Worm (Caenorhabditis elegans) whole organism, midembryonic: ENCODE results near the gene srw-36.

Source experiments
- cog-1 ChIP-seq: sonication (generic microtip); optimal IDR thresholded peaks from 2 replicates; lab custom pipeline; 2016; ENCODE audit warnings: missing genetic modification characterization, missing compliant biosample characterization
- flt-1 ChIP-seq: fragments of 200-800 bp; sonication (Bioruptor generic); IDR thresholded peaks from 2 replicates; pipeline ENCODE4 v1.3.6; 2022; ENCODE audit warnings: missing genetic modification characterization, missing compliant biosample characterization
- klf-2 ChIP-seq: fragments of 200-800 bp; sonication (Bioruptor generic); conservative IDR thresholded peaks from 2 replicates; pipeline ENCODE4 v1.3.6; 2022; ENCODE audit warnings: missing genetic modification reagents, missing genetic modification characterization, missing compliant biosample characterization
- med-1 ChIP-seq: sonication (generic microtip); optimal IDR thresholded peaks from 2 replicates; lab custom pipeline; 2017; ENCODE audit warnings: missing genetic modification characterization, mild to moderate bottlenecking, missing compliant biosample characterization, antibody characterized with exemption, missing genetic modification reagents; ENCODE audit not compliant: insufficient read depth
- ref-1 ChIP-seq: fragments of 200-800 bp; sonication (Bioruptor generic); conservative IDR thresholded peaks from 2 replicates; pipeline ENCODE4 v1.3.6; 2022; ENCODE audit warnings: missing genetic modification reagents, missing genetic modification characterization, missing compliant biosample characterization
- tab-1 ChIP-seq: fragments of 200-800 bp; sonication (Bioruptor generic); IDR thresholded peaks from 2 replicates; pipeline ENCODE4 v1.3.6; 2022; ENCODE audit warnings: missing genetic modification characterization, missing compliant biosample characterization
- ztf-23 ChIP-seq: fragments of 200-800 bp; sonication (Bioruptor generic); IDR thresholded peaks from 2 replicates; pipeline ENCODE4 v1.3.6; 2022; ENCODE audit warnings: missing genetic modification reagents, missing genetic modification characterization, missing compliant biosample characterization
- ztf-29 ChIP-seq: fragments of 200-800 bp; sonication (Bioruptor generic); IDR thresholded peaks from 2 replicates; pipeline ENCODE4 v1.3.6; 2022; ENCODE audit warnings: missing genetic modification reagents, missing genetic modification characterization, missing compliant biosample characterization

- TF ChIP-seq ref-1 (no peak), ztf-29 (GFP tag; lab: Robert Waterston, UW) (no peak), cog-1 (no peak), tab-1 (GFP tag; lab: Robert Waterston, UW) (no peak), flt-1 (GFP tag; lab: Robert Waterston, UW) (no peak), ztf-23 (GFP tag; lab: Robert Waterston, UW) (no peak), med-1 (GFP tag; lab: Kevin White, UChicago) (no peak), klf-2 (GFP tag; lab: Robert Waterston, UW) (no peak)
Observed at ce11 chrV:16725955-16726354, 43.0 kb downstream of the srw-36 start.
